Fruit fly (Drosophila melanogaster): ENCODE results near the gene saturn.

saturn gene

DNA sequence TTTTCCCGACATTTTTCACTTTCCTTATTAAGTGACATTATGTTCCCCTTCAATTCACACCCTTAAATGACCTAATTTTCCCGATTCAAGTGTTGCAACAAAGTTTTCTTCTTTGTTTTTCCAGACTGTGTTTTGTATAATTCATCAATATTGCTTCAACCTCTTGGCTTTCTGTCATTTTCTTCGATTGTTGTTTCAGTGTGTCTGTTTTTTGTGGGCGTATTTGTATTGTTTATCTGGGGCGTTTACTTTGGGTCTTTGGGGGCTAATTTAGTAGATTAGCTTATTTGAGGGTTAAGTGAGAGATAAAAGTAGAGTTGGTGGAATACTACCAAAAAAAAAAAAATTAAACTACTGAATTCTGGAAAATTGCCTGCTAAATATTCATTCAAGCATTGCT, 7.4 kb upstream of the saturn start:
- no peak for TF ChIP-seq fd85E (GFP tag; optimal IDR thresholded peaks at IDR 0.05)
- TF ChIP-seq CG9139 (GFP tag; optimal IDR thresholded peaks at IDR 0.05), result no peak
- no peak for TF ChIP-seq spab (GFP tag; optimal IDR thresholded peaks at IDR 0.05)
- TF ChIP-seq Ets96B (tag; optimal IDR thresholded peaks at IDR 0.05), result no peak
- no peak for TF ChIP-seq Sox102F (GFP tag; optimal IDR thresholded peaks at IDR 0.05)
- TF ChIP-seq fkh (GFP tag; optimal IDR thresholded peaks at IDR 0.05), result peak; percentile 84
- TF ChIP-seq lz (GFP tag; optimal IDR thresholded peaks at IDR 0.05), result no peak

DNA sequence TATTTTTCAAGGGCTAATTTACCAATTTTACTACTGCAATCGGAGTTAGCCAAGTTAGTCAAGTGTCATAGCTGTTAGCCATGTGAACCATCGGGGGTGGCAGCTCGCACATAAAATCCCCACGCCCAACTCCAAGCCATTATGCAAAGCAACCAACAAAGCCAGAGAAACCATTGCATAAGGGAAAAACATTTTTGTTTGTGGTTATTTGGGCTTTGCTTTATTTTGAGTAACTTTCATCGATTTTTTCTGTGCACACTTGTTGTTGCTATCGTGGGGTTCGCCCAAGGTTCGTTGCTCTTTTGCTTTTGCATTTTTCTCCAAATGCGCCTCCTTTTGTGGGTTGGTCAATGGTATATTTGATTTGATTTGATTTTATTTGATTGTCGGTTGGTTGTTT, 4.9 kb upstream of the saturn start:
- TF ChIP-seq Lpt (GFP tag; optimal IDR thresholded peaks at IDR 0.05) (no peak), fd59A (GFP tag; optimal IDR thresholded peaks at IDR 0.05) (no peak), CG6276 (GFP tag; optimal IDR thresholded peaks at IDR 0.05) (peak; percentile 13), CG31627 (GFP tag; optimal IDR thresholded peaks at IDR 0.05) (no peak), Hr39 (GFP tag; optimal IDR thresholded peaks at IDR 0.05) (no peak)

DNA sequence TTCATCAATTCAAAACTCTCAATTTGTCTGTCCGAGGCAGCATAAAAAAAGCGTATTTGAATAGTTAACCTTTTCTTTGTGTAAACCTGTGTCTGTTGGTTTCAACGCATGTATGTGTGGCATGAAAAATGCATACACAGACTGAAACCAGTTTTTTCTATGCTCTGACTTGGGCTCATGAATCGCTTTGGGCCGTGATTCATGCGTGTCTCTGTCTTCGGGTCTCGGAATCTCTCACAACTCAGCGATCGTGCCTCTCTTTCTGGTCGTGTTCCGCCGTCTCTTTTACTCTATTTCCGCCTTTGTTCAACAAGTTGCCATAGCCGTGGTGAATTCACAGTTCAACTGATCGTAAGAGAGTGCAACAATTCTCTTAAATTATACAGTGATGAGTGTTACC, 2.2 kb upstream of the saturn start:
- no peak for TF ChIP-seq cyc (GFP tag; optimal IDR thresholded peaks at IDR 0.05)
- TF ChIP-seq dsx (GFP tag; optimal IDR thresholded peaks at IDR 0.05; ENCODE audit: poor library complexity, severe bottlenecking), result peak; percentile 7
- peak; percentile 9 for TF ChIP-seq net (GFP tag; optimal IDR thresholded peaks at IDR 0.05)
- TF ChIP-seq CG6276 (GFP tag; optimal IDR thresholded peaks at IDR 0.05), result peak; percentile 34
- no peak for TF ChIP-seq CG32006 (GFP tag; optimal IDR thresholded peaks at IDR 0.05)
- TF ChIP-seq Sox14 (GFP tag; optimal IDR thresholded peaks at IDR 0.05), result peak; percentile 80
- TF ChIP-seq CG8119 (GFP tag; IDR thresholded peaks at IDR 0.05), result peak; percentile 37; the same call in 1 of the 3 replicates
- peak; percentile 69 for TF ChIP-seq CG6854 (GFP tag; optimal IDR thresholded peaks at IDR 0.05)
- TF ChIP-seq CG1621 (tag; optimal IDR thresholded peaks at IDR 0.05), result peak; percentile 35
- peak in 1 of 2 experiments; percentile 46 for TF ChIP-seq ss (GFP tag; optimal IDR thresholded peaks at IDR 0.05)
- peak; percentile 3 for TF ChIP-seq CG3919 (GFP tag; optimal IDR thresholded peaks at IDR 0.05)
- TF ChIP-seq Lpt (GFP tag; optimal IDR thresholded peaks at IDR 0.05), result peak; percentile 71
- 0 out of 3 replicates have a peak, but pooled peaks have one; percentile 42 for TF ChIP-seq eg (GFP tag; IDR thresholded peaks at IDR 0.05)
- TF ChIP-seq CG9139 (GFP tag; optimal IDR thresholded peaks at IDR 0.05), result no peak
- peak; percentile 59 for TF ChIP-seq fkh (GFP tag; optimal IDR thresholded peaks at IDR 0.05)
- TF ChIP-seq Eip78C (GFP tag), result peak; percentile 70
- no peak for TF ChIP-seq Sox15 (GFP tag; optimal IDR thresholded peaks at IDR 0.05)

DNA sequence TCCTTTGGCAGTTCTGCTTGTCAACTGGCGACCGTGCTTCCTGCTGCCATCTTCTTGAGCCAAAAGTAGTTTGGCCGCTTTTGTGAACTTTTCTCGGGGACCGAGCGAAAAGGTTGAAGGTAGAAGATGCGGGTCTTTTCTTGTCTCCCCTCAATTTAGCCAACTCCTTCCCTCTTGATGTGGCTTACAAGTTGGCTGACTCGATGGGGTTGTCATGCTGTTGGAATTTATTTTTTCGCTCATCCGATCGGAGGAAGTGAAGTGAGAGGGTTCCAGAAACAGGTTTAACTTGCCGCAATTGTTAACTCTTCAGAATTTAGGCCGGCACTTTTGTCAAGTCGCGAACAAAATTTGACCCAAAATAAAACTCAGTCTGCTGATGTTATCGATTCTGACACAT, 805 bp upstream of the saturn start:
- no peak for TF ChIP-seq CG8119 (GFP tag; IDR thresholded peaks at IDR 0.05)
- no peak for TF ChIP-seq fd59A (GFP tag; optimal IDR thresholded peaks at IDR 0.05)
- no peak for TF ChIP-seq eg (GFP tag; IDR thresholded peaks at IDR 0.05)
- TF ChIP-seq Hr38 (GFP tag; optimal IDR thresholded peaks at IDR 0.05), result no peak
- TF ChIP-seq CG15336 (GFP tag; IDR thresholded peaks at IDR 0.05), result no peak
- no peak for TF ChIP-seq CG10631 (GFP tag; optimal IDR thresholded peaks at IDR 0.05)
- TF ChIP-seq lz (GFP tag; optimal IDR thresholded peaks at IDR 0.05), result no peak
- TF ChIP-seq CG10669 (GFP tag; optimal IDR thresholded peaks at IDR 0.05), result no peak
- TF ChIP-seq fkh (GFP tag; optimal IDR thresholded peaks at IDR 0.05), result no peak
- TF ChIP-seq Smox (GFP tag; optimal IDR thresholded peaks at IDR 0.05), result no peak
- TF ChIP-seq fd85E (GFP tag; optimal IDR thresholded peaks at IDR 0.05), result no peak
- TF ChIP-seq CG6854 (GFP tag; optimal IDR thresholded peaks at IDR 0.05), result peak; percentile 75
- TF ChIP-seq Blimp-1 (GFP tag; optimal IDR thresholded peaks at IDR 0.05), result peak; percentile 7
- TF ChIP-seq CG34406 (GFP tag; optimal IDR thresholded peaks at IDR 0.05), result no peak
- TF ChIP-seq svp (GFP tag), result no peak
- TF ChIP-seq net (GFP tag; optimal IDR thresholded peaks at IDR 0.05), result no peak
- peak; percentile 22 to 51 for TF ChIP-seq ss (GFP tag; optimal IDR thresholded peaks at IDR 0.05)
- no peak for TF ChIP-seq Hr39 (GFP tag; optimal IDR thresholded peaks at IDR 0.05)
- TF ChIP-seq Eip78C (GFP tag), result peak; percentile 60
- no peak for TF ChIP-seq CG7368 (GFP tag; optimal IDR thresholded peaks at IDR 0.05)
- TF ChIP-seq CG6276 (GFP tag; optimal IDR thresholded peaks at IDR 0.05), result no peak
- no peak for TF ChIP-seq CG16779 (tag; optimal IDR thresholded peaks at IDR 0.05)
- no peak for TF ChIP-seq CG9139 (GFP tag; optimal IDR thresholded peaks at IDR 0.05)
- TF ChIP-seq Gug (GFP tag; IDR thresholded peaks at IDR 0.05), result no peak
- TF ChIP-seq CG3032 (tag; optimal IDR thresholded peaks at IDR 0.05), result no peak
- TF ChIP-seq CG11294 (GFP tag; IDR thresholded peaks at IDR 0.05), result no peak
- no peak for TF ChIP-seq dac (GFP tag; optimal IDR thresholded peaks at IDR 0.05)
- TF ChIP-seq spab (GFP tag; optimal IDR thresholded peaks at IDR 0.05), result no peak
- TF ChIP-seq CG4318 (GFP tag; optimal IDR thresholded peaks at IDR 0.05), result no peak
- no peak for TF ChIP-seq CG6808 (GFP tag; optimal IDR thresholded peaks at IDR 0.05)
- TF ChIP-seq Met (GFP tag; optimal IDR thresholded peaks at IDR 0.05), result no peak
- TF ChIP-seq OdsH (GFP tag; optimal IDR thresholded peaks at IDR 0.05), result no peak
- no peak for TF ChIP-seq CG11762 (GFP tag; optimal IDR thresholded peaks at IDR 0.05; ENCODE audit: insufficient read depth)
- TF ChIP-seq Sox102F (GFP tag; optimal IDR thresholded peaks at IDR 0.05), result peak; percentile 3
- TF ChIP-seq dsx (GFP tag; optimal IDR thresholded peaks at IDR 0.05; ENCODE audit: poor library complexity, severe bottlenecking), result peak; percentile 1

All from whole organism, prepupa.